Worm (Caenorhabditis elegans): ENCODE results near the gene M57.2.
A peak's percentile ranks its signal among the peaks of the same experiment; 100 is the strongest.

M57.2 gene

ce11 chrIV:3515412-3516046, 11.6 kb upstream of the M57.2 start (continued):
- TF ChIP-seq egl-13 (tag; optimal IDR thresholded peaks at IDR 0.05) (no peak), dpl-1 (GFP tag; optimal IDR thresholded peaks at IDR 0.05) (peak; percentile 11 to 50 (median 32)), nhr-20 (tag; optimal IDR thresholded peaks at IDR 0.05) (peak; percentile 42), lin-35 (GFP tag; optimal IDR thresholded peaks at IDR 0.05) (peak; percentile 62 to 63), ceh-8 (GFP tag; optimal IDR thresholded peaks at IDR 0.05) (no peak), tbx-2 (tag; optimal IDR thresholded peaks at IDR 0.05) (peak; percentile 38), nhr-19 (GFP tag; conservative IDR thresholded peaks at IDR 0.05) (peak; percentile 71), fkh-8 (tag; optimal IDR thresholded peaks at IDR 0.05) (peak; percentile 37), ces-1 (GFP tag; optimal IDR thresholded peaks at IDR 0.05) (no peak), lin-13 (GFP tag; optimal IDR thresholded peaks at IDR 0.05) (peak; percentile 14), unc-62 (GFP tag; optimal IDR thresholded peaks at IDR 0.05) (no peak), mab-9 (GFP tag; IDR thresholded peaks at IDR 0.05) (no peak), mdl-1 (tag; optimal IDR thresholded peaks at IDR 0.05) (peak in 1 of 2 experiments; percentile 4), nhr-28 (tag; optimal IDR thresholded peaks at IDR 0.05) (no peak), nhr-71 (tag; optimal IDR thresholded peaks at IDR 0.05) (peak; percentile 66), snu-23 (GFP tag; optimal IDR thresholded peaks at IDR 0.05) (peak; percentile 72)

- TF ChIP-seq hlh-4 (tag; optimal IDR thresholded peaks at IDR 0.05) (no peak), pqm-1 (tag; optimal IDR thresholded peaks at IDR 0.05) (no peak), C04F5.9 (tag; optimal IDR thresholded peaks at IDR 0.05) (no peak), fkh-4 (tag; optimal IDR thresholded peaks at IDR 0.05; ENCODE audit: borderline replicate concordance) (no peak), ets-5 (GFP tag; IDR thresholded peaks at IDR 0.05) (no peak), lin-13 (GFP tag; optimal IDR thresholded peaks at IDR 0.05) (no peak), ceh-63 (GFP tag; optimal IDR thresholded peaks at IDR 0.05) (no peak), elt-2 (tag; optimal IDR thresholded peaks at IDR 0.05) (no peak), ceh-88 (GFP tag; IDR thresholded peaks at IDR 0.05) (no peak), alr-1 (tag; optimal IDR thresholded peaks at IDR 0.05; ENCODE audit: borderline replicate concordance) (no peak)
These were observed 10.6 kb upstream of the M57.2 start, which contains the start of gene unc-33 for ce11 chrIV:3516586-3516985. Gene unc-33, plus strand, starts transcription at chrIV:3516886.

ce11 chrIV:3517582-3517981, 9.6 kb upstream of the M57.2 start:
- no peak for TF ChIP-seq mep-1 (tag; optimal IDR thresholded peaks at IDR 0.05)
- TF ChIP-seq unc-130 (tag; optimal IDR thresholded peaks at IDR 0.05), result no peak
- no peak for TF ChIP-seq irx-1 (tag; optimal IDR thresholded peaks at IDR 0.05)
- TF ChIP-seq nhr-85 (tag), result no peak
- TF ChIP-seq ceh-90 (tag; optimal IDR thresholded peaks at IDR 0.05), result no peak
- TF ChIP-seq ztf-4 (tag; optimal IDR thresholded peaks at IDR 0.05), result no peak
- TF ChIP-seq zip-4 (GFP tag; optimal IDR thresholded peaks at IDR 0.05), result no peak

ce11 chrIV:3519352-3519751, 7.8 kb upstream of the M57.2 start:
- TF ChIP-seq dsc-1 (tag; optimal IDR thresholded peaks at IDR 0.05) (peak; percentile 33), xbp-1 (tag; optimal IDR thresholded peaks at IDR 0.05) (peak; percentile 48), skn-1 (tag; optimal IDR thresholded peaks at IDR 0.05) (no peak), lin-13 (GFP tag; optimal IDR thresholded peaks at IDR 0.05) (peak; percentile 3), nhr-47 (tag; optimal IDR thresholded peaks at IDR 0.05) (peak; percentile 74), aly-2 (tag; optimal IDR thresholded peaks at IDR 0.05) (no peak), ceh-88 (GFP tag; IDR thresholded peaks at IDR 0.05) (no peak), alr-1 (tag; optimal IDR thresholded peaks at IDR 0.05; ENCODE audit: borderline replicate concordance) (no peak), ztf-4 (tag; optimal IDR thresholded peaks at IDR 0.05) (no peak), ama-1 (optimal IDR thresholded peaks at IDR 0.05) (no peak), pag-3 (tag; optimal IDR thresholded peaks at IDR 0.05; ENCODE audit: borderline replicate concordance, insufficient read depth) (no peak), F16B12.6 (tag; optimal IDR thresholded peaks at IDR 0.05) (peak; percentile 4), sptf-1 (tag; optimal IDR thresholded peaks at IDR 0.05) (no peak), nhr-237 (tag; optimal IDR thresholded peaks at IDR 0.05) (no peak), ces-1 (GFP tag; optimal IDR thresholded peaks at IDR 0.05) (no peak), nhr-12 (tag; optimal IDR thresholded peaks at IDR 0.05) (no peak), mdl-1 (tag; optimal IDR thresholded peaks at IDR 0.05) (peak in 1 of 2 experiments; percentile 41), C34B4.2 (tag; optimal IDR thresholded peaks at IDR 0.05) (no peak), grh-1 (GFP tag; IDR thresholded peaks at IDR 0.05) (no peak), fkh-10 (GFP tag; optimal IDR thresholded peaks at IDR 0.05) (peak; percentile 8), snpc-4 (tag; optimal IDR thresholded peaks at IDR 0.05) (peak; percentile 88), nhr-76 (tag; optimal IDR thresholded peaks at IDR 0.05) (no peak), ceh-90 (tag; optimal IDR thresholded peaks at IDR 0.05) (no peak)

All from whole organism, L1 larva.